Fruit fly (Drosophila melanogaster) whole organism, embryonic: ENCODE results near the gene ClC-c.

Experiments used
- Abd-B ChIP-seq: fragments of 200-800 bp; sonication (Bioruptor generic); optimal IDR thresholded peaks from 2 replicates; lab custom pipeline; 2018; ENCODE audit warnings: missing biosample characterization, mild to moderate bottlenecking, missing genetic modification characterization, moderate library complexity
- Ada2b ChIP-seq: fragments of 200-800 bp; sonication (Bioruptor generic); IDR thresholded peaks from 2 replicates; pipeline ENCODE4 v1.3.6; 2022; ENCODE audit warnings: missing biosample characterization, missing genetic modification characterization
- Asciz ChIP-seq: fragments of 200-800 bp; sonication (Bioruptor generic); optimal IDR thresholded peaks from 2 replicates; lab custom pipeline; 2017; ENCODE audit warnings: missing biosample characterization, mild to moderate bottlenecking, missing genetic modification characterization, missing genetic modification reagents
- Blimp-1 ChIP-seq: fragments of 200-800 bp; sonication (Bioruptor generic); optimal IDR thresholded peaks from 3 replicates; lab custom pipeline; 2018; ENCODE audit warnings: missing biosample characterization, missing genetic modification characterization, mild to moderate bottlenecking, moderate library complexity, missing genetic modification reagents
- CG1024 ChIP-seq: fragments of 200-800 bp; sonication (Bioruptor generic); IDR thresholded peaks from 2 replicates; pipeline ENCODE4 v1.3.6; 2022; ENCODE audit warnings: missing biosample characterization, missing genetic modification characterization
- CG10959 ChIP-seq: fragments of 200-800 bp; sonication (Bioruptor generic); IDR thresholded peaks from 2 replicates; pipeline ENCODE4 v1.3.6; 2022; ENCODE audit warnings: missing biosample characterization, missing genetic modification characterization
- CG11456 ChIP-seq: fragments of 200-800 bp; sonication (Bioruptor generic); IDR thresholded peaks from 3 replicates; pipeline ENCODE4 v1.3.6; 2022; ENCODE audit warnings: missing biosample characterization, missing genetic modification characterization
- CG13624 ChIP-seq: fragments of 200-800 bp; sonication (Bioruptor generic); optimal IDR thresholded peaks from 2 replicates; lab custom pipeline; 2016; ENCODE audit warnings: missing biosample characterization, missing genetic modification characterization
- CG13894 ChIP-seq: fragments of 200-800 bp; sonication (Bioruptor generic); optimal IDR thresholded peaks from 3 replicates; lab custom pipeline; 2018; ENCODE audit warnings: missing biosample characterization, mild to moderate bottlenecking, missing genetic modification characterization, moderate library complexity
- CG14860 ChIP-seq: fragments of 200-800 bp; sonication (Bioruptor generic); IDR thresholded peaks from 3 replicates; pipeline ENCODE4 v1.3.6; 2022; ENCODE audit warnings: missing biosample characterization, missing genetic modification characterization; ENCODE audit not compliant: partially characterized antibody
- CG14965 ChIP-seq: fragments of 200-800 bp; sonication (Bioruptor generic); optimal IDR thresholded peaks from 2 replicates; lab custom pipeline; 2016; ENCODE audit warnings: missing biosample characterization, missing genetic modification characterization, borderline replicate concordance
- CG1602 ChIP-seq: fragments of 200-800 bp; sonication (Bioruptor generic); optimal IDR thresholded peaks from 3 replicates; lab custom pipeline; 2016; ENCODE audit warnings: missing biosample characterization, missing genetic modification characterization
- CG30020 ChIP-seq: fragments of 200-800 bp; optimal IDR thresholded peaks from 2 replicates; lab custom pipeline; 2019; ENCODE audit warnings: missing biosample characterization, mild to moderate bottlenecking, missing genetic modification characterization, moderate library complexity
- CG31388 ChIP-seq: fragments of 200-800 bp; sonication (Bioruptor generic); optimal IDR thresholded peaks from 2 replicates; lab custom pipeline; 2016; ENCODE audit warnings: missing biosample characterization, missing genetic modification characterization
- CG3995 ChIP-seq: fragments of 200-800 bp; sonication (Bioruptor generic); optimal IDR thresholded peaks from 3 replicates; lab custom pipeline; 2016; ENCODE audit warnings: missing biosample characterization, missing genetic modification characterization
- CG4707 ChIP-seq: fragments of 200-800 bp; sonication (Bioruptor generic); optimal IDR thresholded peaks from 2 replicates; lab custom pipeline; 2018; ENCODE audit warnings: missing biosample characterization, mild to moderate bottlenecking, missing genetic modification characterization, moderate library complexity
- CG6683 ChIP-seq: fragments of 200-800 bp; sonication (Bioruptor generic); optimal IDR thresholded peaks from 2 replicates; lab custom pipeline; 2017; ENCODE audit warnings: missing biosample characterization, mild to moderate bottlenecking, missing genetic modification characterization, missing genetic modification reagents
- CG7987 ChIP-seq: fragments of 200-800 bp; sonication (Bioruptor generic); optimal IDR thresholded peaks from 2 replicates; lab custom pipeline; 2018; ENCODE audit warnings: missing biosample characterization, mild to moderate bottlenecking, missing genetic modification characterization, moderate library complexity
- D ChIP-seq, 2 experiments: fragments of 200-800 bp in 1 of 2; fragments of >200 bp in 1 of 2; sonication (Bioruptor generic) in 1 of 2; optimal IDR thresholded peaks; 2 replicates in 1 of 2; 3 replicates in 1 of 2; lab custom pipeline; 2017; ENCODE audit warnings: mild to moderate bottlenecking in 1 of 2, missing biosample characterization in 1 of 2, missing genetic modification characterization in 1 of 2, missing genetic modification reagents in 1 of 2
- Drgx ChIP-seq: fragments of 200-800 bp; sonication (Bioruptor generic); IDR thresholded peaks from 2 replicates; pipeline ENCODE4 v1.3.6; 2022; ENCODE audit warnings: missing biosample characterization, missing genetic modification characterization
- Eip74EF ChIP-seq, 2 experiments: fragments of 200-800 bp in 1 of 2; fragments of >200 bp in 1 of 2; sonication (Bioruptor generic) in 1 of 2; optimal IDR thresholded peaks; 2 replicates each; lab custom pipeline; 2017 to 2019; ENCODE audit warnings: missing biosample characterization in 2 of 2, missing genetic modification characterization in 2 of 2, mild to moderate bottlenecking in 1 of 2, moderate library complexity in 1 of 2
- Ets65A ChIP-seq: fragments of 200-800 bp; sonication (Bioruptor generic); peaks from one replicate; lab custom pipeline; 2016; ENCODE audit warnings: missing biosample characterization, missing genetic modification characterization
- Fer2 ChIP-seq: fragments of 200-800 bp; sonication (Bioruptor generic); optimal IDR thresholded peaks from 2 replicates; lab custom pipeline; 2018; ENCODE audit warnings: missing biosample characterization, mild to moderate bottlenecking, missing genetic modification characterization, moderate library complexity
- H2.0 ChIP-seq: fragments of 200-800 bp; sonication (Bioruptor generic); IDR thresholded peaks from 2 replicates; pipeline ENCODE4 v1.3.6; 2022; ENCODE audit warnings: missing biosample characterization, missing genetic modification characterization
- Hsf ChIP-seq: fragments of 200-800 bp; sonication (Bioruptor generic); optimal IDR thresholded peaks from 3 replicates; lab custom pipeline; 2016; ENCODE audit warnings: missing biosample characterization, missing genetic modification characterization
- MTF-1 ChIP-seq: fragments of 200-800 bp; sonication (Bioruptor generic); optimal IDR thresholded peaks from 2 replicates; lab custom pipeline; 2018; ENCODE audit warnings: missing biosample characterization, mild to moderate bottlenecking, missing genetic modification characterization, borderline replicate concordance
- Med ChIP-seq: fragments of 200-800 bp; sonication (Bioruptor generic); peaks from one replicate; lab custom pipeline; 2016; ENCODE audit warnings: missing biosample characterization, missing genetic modification characterization, mild to moderate bottlenecking, inconsistent platforms, moderate library complexity
- Oaz ChIP-seq: fragments of 200-800 bp; sonication (Bioruptor generic); IDR thresholded peaks from 2 replicates; pipeline ENCODE4 v1.3.6; 2022; ENCODE audit warnings: missing biosample characterization, missing genetic modification characterization
- Sin3A ChIP-seq: fragments of >200 bp; optimal IDR thresholded peaks from 2 replicates; lab custom pipeline; 2018
- al ChIP-seq: fragments of 200-800 bp; sonication (Bioruptor generic); IDR thresholded peaks from 2 replicates; pipeline ENCODE4 v1.3.6; 2022; ENCODE audit warnings: missing biosample characterization, missing genetic modification characterization
- aop ChIP-seq: fragments of 200-800 bp; sonication (Bioruptor generic); IDR thresholded peaks from 2 replicates; pipeline ENCODE4 v1.3.6; 2022; ENCODE audit warnings: missing biosample characterization, missing genetic modification characterization
- ato ChIP-seq: fragments of 200-800 bp; sonication (Bioruptor generic); IDR thresholded peaks from 2 replicates; pipeline ENCODE4 v1.3.6; 2022; ENCODE audit warnings: missing biosample characterization, missing genetic modification characterization; ENCODE audit not compliant: partially characterized antibody
- bbx ChIP-seq: fragments of 200-800 bp; sonication (Bioruptor generic); IDR thresholded peaks from 2 replicates; pipeline ENCODE4 v1.3.6; 2022; ENCODE audit warnings: missing biosample characterization, missing genetic modification characterization; ENCODE audit not compliant: partially characterized antibody
- cato ChIP-seq: fragments of 200-800 bp; sonication (Bioruptor generic); optimal IDR thresholded peaks from 2 replicates; lab custom pipeline; 2016; ENCODE audit warnings: missing biosample characterization, missing genetic modification characterization, borderline replicate concordance
- caup ChIP-seq: fragments of 200-800 bp; sonication (Bioruptor generic); optimal IDR thresholded peaks from 3 replicates; lab custom pipeline; 2017; ENCODE audit warnings: missing biosample characterization, mild to moderate bottlenecking, missing genetic modification characterization, moderate library complexity; ENCODE audit not compliant: severe bottlenecking
- croc ChIP-seq: fragments of 200-800 bp; sonication (Bioruptor generic); conservative IDR thresholded peaks from 3 replicates; pipeline ENCODE4 v1.3.6; 2022; ENCODE audit warnings: missing biosample characterization, missing genetic modification characterization
- da ChIP-seq: fragments of 200-800 bp; sonication (Bioruptor generic); optimal IDR thresholded peaks from 2 replicates; lab custom pipeline; 2016; ENCODE audit warnings: missing biosample characterization, missing genetic modification characterization
- gcm ChIP-seq: fragments of 200-800 bp; sonication (Bioruptor generic); optimal IDR thresholded peaks from 2 replicates; lab custom pipeline; 2019; ENCODE audit warnings: missing biosample characterization, mild to moderate bottlenecking, missing genetic modification characterization, moderate library complexity
- gem ChIP-seq: fragments of 200-800 bp; sonication (Bioruptor generic); optimal IDR thresholded peaks from 2 replicates; lab custom pipeline; 2019; ENCODE audit warnings: missing biosample characterization, mild to moderate bottlenecking, missing genetic modification characterization, moderate library complexity
- gsb-n ChIP-seq: fragments of 200-800 bp; sonication (Bioruptor generic); optimal IDR thresholded peaks from 3 replicates; lab custom pipeline; 2018; ENCODE audit warnings: missing biosample characterization, mild to moderate bottlenecking, missing genetic modification characterization
- jing ChIP-seq: fragments of 200-800 bp; sonication (Bioruptor generic); optimal IDR thresholded peaks from 2 replicates; lab custom pipeline; 2018; ENCODE audit warnings: missing biosample characterization, mild to moderate bottlenecking, missing genetic modification characterization
- luna ChIP-seq: fragments of 200-800 bp; sonication (Bioruptor generic); optimal IDR thresholded peaks from 2 replicates; lab custom pipeline; 2016; ENCODE audit warnings: missing biosample characterization, missing genetic modification characterization
- onecut ChIP-seq: fragments of 200-800 bp; sonication (Bioruptor generic); IDR thresholded peaks from 2 replicates; pipeline ENCODE4 v1.3.6; 2022; ENCODE audit warnings: missing biosample characterization, missing genetic modification characterization
- p53 ChIP-seq: fragments of 200-800 bp; sonication (Bioruptor generic); optimal IDR thresholded peaks from 2 replicates; lab custom pipeline; 2016; ENCODE audit warnings: missing biosample characterization, missing genetic modification characterization
- schlank ChIP-seq: fragments of 200-800 bp; sonication (Bioruptor generic); optimal IDR thresholded peaks from 2 replicates; lab custom pipeline; 2018; ENCODE audit warnings: missing biosample characterization, mild to moderate bottlenecking, missing genetic modification characterization
- stc ChIP-seq: fragments of 200-800 bp; sonication (Bioruptor generic); IDR thresholded peaks from 2 replicates; pipeline ENCODE4 v1.3.6; 2022; ENCODE audit warnings: missing biosample characterization, missing genetic modification characterization
- tin ChIP-seq: fragments of 200-800 bp; sonication (Bioruptor generic); optimal IDR thresholded peaks from 3 replicates; lab custom pipeline; 2016; ENCODE audit warnings: missing biosample characterization, missing genetic modification characterization
- trh ChIP-seq: fragments of 200-800 bp; sonication (Bioruptor generic); optimal IDR thresholded peaks from 2 replicates; lab custom pipeline; 2016; ENCODE audit warnings: missing biosample characterization, missing genetic modification characterization
- ttk ChIP-seq: fragments of 200-800 bp; sonication (Bioruptor generic); IDR thresholded peaks from 2 replicates; pipeline ENCODE4 v2.1.2; 2022; ENCODE audit warnings: missing biosample characterization, missing genetic modification characterization
- tx ChIP-seq: fragments of 200-800 bp; sonication (Bioruptor generic); optimal IDR thresholded peaks from 2 replicates; lab custom pipeline; 2016; ENCODE audit warnings: missing biosample characterization, missing genetic modification characterization

ClC-c gene

DNA sequence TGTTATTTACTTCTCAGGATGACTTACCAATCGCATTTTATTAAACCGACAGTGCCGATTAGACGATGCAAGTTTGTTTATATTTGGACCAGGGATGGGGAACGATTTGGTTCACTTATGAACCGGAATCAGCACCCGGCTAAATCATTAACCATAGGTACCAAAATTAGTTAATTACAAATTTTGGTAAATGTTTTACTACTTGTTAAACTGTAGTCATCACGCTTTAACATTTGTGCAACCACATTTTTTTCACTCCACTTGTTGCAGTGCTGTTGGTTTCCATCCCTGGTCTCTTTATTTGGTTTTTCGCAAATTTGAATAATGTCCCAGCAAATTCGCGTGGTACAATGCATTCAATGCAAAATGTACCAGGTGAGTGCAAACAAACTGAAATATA, 15.3 kb downstream of the ClC-c start, which contains the start of the genes IntS9 and CG43295 (continued):
- TF ChIP-seq Asciz (GFP tag; lab: Kevin White, UChicago) (no peak), gsb-n (tag; lab: Kevin White, UChicago) (no peak), p53 (GFP tag; lab: Kevin White, UChicago) (no peak), MTF-1 (GFP tag; lab: Kevin White, UChicago) (no peak), CG1602 (GFP tag; lab: Kevin White, UChicago) (peak; percentile 81), CG14860 (GFP tag; lab: Robert Waterston, UW) (no peak), jing (no peak), CG13894 (tag; lab: Kevin White, UChicago) (no peak), gcm (GFP tag; lab: Kevin White, UChicago) (no peak), CG1024 (GFP tag; lab: Robert Waterston, UW) (peak; percentile 85), Abd-B (GFP tag; lab: Kevin White, UChicago) (peak; percentile 74), CG14965 (no peak), aop (GFP tag; lab: Robert Waterston, UW) (no peak), D (optimal IDR thresholded peaks at IDR 0.05; lab: Kevin White, UChicago) (no peak), D (GFP tag; optimal IDR thresholded peaks at IDR 0.05; lab: Kevin White, UChicago) (peak; percentile 62), CG7987 (peak; percentile 56), CG6683 (GFP tag; lab: Kevin White, UChicago) (peak; percentile 19), Drgx (peak; percentile 84), Blimp-1 (GFP tag; lab: Kevin White, UChicago) (no peak), ato (GFP tag; lab: Robert Waterston, UW) (no peak), tin (peak; percentile 90), CG3995 (GFP tag; lab: Kevin White, UChicago) (peak; percentile 55), CG13624 (peak; percentile 77), al (peak; percentile 80), CG4707 (GFP tag; lab: Kevin White, UChicago) (no peak), Med (GFP tag; lab: Kevin White, UChicago) (peak; percentile 98), Oaz (GFP tag; lab: Robert Waterston, UW) (peak; percentile 74), Fer2 (no peak), stc (peak; percentile 82), Hsf (GFP tag; lab: Kevin White, UChicago) (peak; percentile 91), CG10959 (GFP tag; lab: Robert Waterston, UW) (peak; percentile 85), Ada2b (GFP tag; lab: Robert Waterston, UW) (peak; percentile 86), caup (GFP tag; lab: Kevin White, UChicago) (peak; percentile 74), trh (peak; percentile 60), cato (GFP tag; lab: Kevin White, UChicago) (peak; percentile 67), tx (GFP tag; lab: Kevin White, UChicago) (peak; percentile 77), CG31388 (peak; percentile 29), Eip74EF (GFP tag; optimal IDR thresholded peaks at IDR 0.05; lab: Kevin White, UChicago) (no peak), croc (GFP tag; lab: Robert Waterston, UW) (peak; percentile 61), da (peak; percentile 48), bbx (GFP tag; lab: Robert Waterston, UW) (no peak), luna (GFP tag; lab: Kevin White, UChicago) (no peak), H2.0 (peak; percentile 84), schlank (tag; lab: Kevin White, UChicago) (peak; percentile 56), CG30020 (tag; lab: Kevin White, UChicago) (peak; percentile 52), Ets65A (GFP tag; lab: Kevin White, UChicago) (peak; percentile 99), ttk (GFP tag; lab: Robert Waterston, UW) (peak; percentile 77), Sin3A (lab: Kevin White, UChicago) (peak; percentile 39), gem (tag; lab: Kevin White, UChicago) (no peak), onecut (GFP tag; lab: Robert Waterston, UW) (peak; percentile 47), CG11456 (GFP tag; lab: Robert Waterston, UW) (peak; percentile 80)
